Worm (Caenorhabditis elegans): ENCODE data around the gene F49C12.12.
A peak's percentile ranks its signal among the peaks of the same experiment; 100 is the strongest.
"Not testable (repeated sequence)": the region's sequence is repeated elsewhere in the genome, so short reads cannot be mapped to it uniquely, and the experiment has no call there.

F49C12.12 gene

ce11 chrIV:9316068-9316681, 4.7 kb downstream of the F49C12.12 start, which contains the start of the genes F49C12.9 and rpn-7 (continued):
- no peak for TF ChIP-seq madf-3 (GFP tag; IDR thresholded peaks at IDR 0.05)
- TF ChIP-seq somi-1 (GFP tag; optimal IDR thresholded peaks at IDR 0.05): no peak
- TF ChIP-seq efl-1 (GFP tag; optimal IDR thresholded peaks at IDR 0.05): no peak
- no peak for TF ChIP-seq F57C9.4 (tag; optimal IDR thresholded peaks at IDR 0.05)
- TF ChIP-seq B0019.2 (GFP tag; conservative IDR thresholded peaks at IDR 0.05): no peak

ce11 chrIV:9312827-9313226, 8.1 kb downstream of the F49C12.12 start, which contains the start of gene F49C12.7:
Gene F49C12.7 (minus strand): TSS chrIV:9312927.
- TF ChIP-seq hsf-1 (GFP tag; IDR thresholded peaks at IDR 0.05); sptf-2 (GFP tag; optimal IDR thresholded peaks at IDR 0.05); unc-62 (GFP tag; optimal IDR thresholded peaks at IDR 0.05): not testable (repeated sequence)

- TF ChIP-seq nhr-27 (tag; optimal IDR thresholded peaks at IDR 0.05): no peak
- TF ChIP-seq ets-4 (GFP tag; optimal IDR thresholded peaks at IDR 0.05): peak; percentile 45
- TF ChIP-seq efl-1 (GFP tag; optimal IDR thresholded peaks at IDR 0.05): no peak
- TF ChIP-seq madf-8 (GFP tag; conservative IDR thresholded peaks at IDR 0.05): no peak
- TF ChIP-seq nfya-1 (tag; optimal IDR thresholded peaks at IDR 0.05; ENCODE audit: borderline replicate concordance, insufficient read depth): no peak
- peak; percentile 73 for TF ChIP-seq nhr-80 (tag; optimal IDR thresholded peaks at IDR 0.05)
- TF ChIP-seq unc-62 (GFP tag; optimal IDR thresholded peaks at IDR 0.05): no peak
- TF ChIP-seq snpc-4 (GFP tag; optimal IDR thresholded peaks at IDR 0.05): no peak
- no peak for TF ChIP-seq snpc-4 (tag; optimal IDR thresholded peaks at IDR 0.05)
Measured at ce11 chrIV:9310935-9311566, 9.8 kb downstream of the F49C12.12 start.

ce11 chrIV:9308975-9309374, 11.9 kb downstream of the F49C12.12 start, which contains the start of gene F49C12.6:
Gene F49C12.6 (minus strand): TSS chrIV:9309075.
- no peak for TF ChIP-seq attf-6 (GFP tag; IDR thresholded peaks at IDR 0.05)
- TF ChIP-seq F57A8.1 (GFP tag; optimal IDR thresholded peaks at IDR 0.05): no peak
- no peak for TF ChIP-seq lsy-27 (tag; optimal IDR thresholded peaks at IDR 0.05; ENCODE audit: borderline replicate concordance, insufficient read depth)
- TF ChIP-seq lsl-1 (GFP tag; optimal IDR thresholded peaks at IDR 0.05): no peak
- TF ChIP-seq C06A6.2 (GFP tag; conservative IDR thresholded peaks at IDR 0.05): no peak
- no peak for TF ChIP-seq rcor-1 (GFP tag; IDR thresholded peaks at IDR 0.05)
- no peak for TF ChIP-seq hmg-1.2 (GFP tag; IDR thresholded peaks at IDR 0.05)
- TF ChIP-seq dpl-1 (GFP tag; optimal IDR thresholded peaks at IDR 0.05): no peak
- no peak for TF ChIP-seq Y53G8AR.9 (GFP tag; conservative IDR thresholded peaks at IDR 0.05)
- TF ChIP-seq C17E4.6 (GFP tag; IDR thresholded peaks at IDR 0.05): no peak
- TF ChIP-seq madf-10 (tag; optimal IDR thresholded peaks at IDR 0.05): no peak
- TF ChIP-seq cebp-2 (GFP tag; IDR thresholded peaks at IDR 0.05): no peak
- TF ChIP-seq sea-2 (GFP tag; IDR thresholded peaks at IDR 0.05): no peak
- TF ChIP-seq lag-1 (GFP tag; IDR thresholded peaks at IDR 0.05): no peak

- TF ChIP-seq zim-3 (tag; optimal IDR thresholded peaks at IDR 0.05): no peak
- TF ChIP-seq hsf-1 (GFP tag; IDR thresholded peaks at IDR 0.05): no peak
- no peak for TF ChIP-seq repo-1 (tag; optimal IDR thresholded peaks at IDR 0.05)
- TF ChIP-seq lsl-1 (GFP tag; optimal IDR thresholded peaks at IDR 0.05): no peak
- TF ChIP-seq madf-3 (GFP tag; IDR thresholded peaks at IDR 0.05): no peak
- TF ChIP-seq B0035.1 (tag; optimal IDR thresholded peaks at IDR 0.05): no peak
- no peak for TF ChIP-seq cebp-1 (GFP tag; IDR thresholded peaks at IDR 0.05)
- TF ChIP-seq cebp-1 (tag; optimal IDR thresholded peaks at IDR 0.05): no peak
- TF ChIP-seq rec-8 (tag; optimal IDR thresholded peaks at IDR 0.05): no peak
- no peak for TF ChIP-seq T26A5.8 (tag; optimal IDR thresholded peaks at IDR 0.05)
- no peak for TF ChIP-seq xnd-1 (tag; optimal IDR thresholded peaks at IDR 0.05)
Measured at ce11 chrIV:9304617-9305016, 16.3 kb downstream of the F49C12.12 start, which contains the start of gene F49C12.5. Gene F49C12.5 (plus strand): TSS chrIV:9304917.
